Worm (Caenorhabditis elegans): ENCODE results near the gene T19H5.7.

The T19H5.7 gene

DNA sequence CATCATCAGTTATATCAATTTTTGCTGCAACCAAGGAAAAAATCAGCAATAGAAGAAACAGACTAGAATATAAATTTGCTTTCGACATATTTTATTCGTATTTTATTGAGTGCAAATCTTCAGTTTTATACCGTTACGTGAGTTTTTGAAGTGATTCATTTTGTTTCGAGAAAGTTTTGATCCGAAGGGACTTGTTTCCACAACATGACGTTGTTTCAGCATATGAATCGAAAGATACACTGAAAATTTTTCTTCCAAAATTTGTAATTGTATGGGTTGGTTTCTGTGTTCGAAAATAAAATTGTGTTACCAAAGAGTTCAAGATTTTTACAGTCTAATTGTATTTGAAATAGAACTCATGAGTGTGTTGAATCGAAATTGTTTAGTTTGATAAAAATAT is at the start of gene T19H5.7:
Gene T19H5.7 (minus strand): TSS at position 101 of the 400 bp plus-strand sequence.
- TF ChIP-seq Y53G8AR.9 (GFP tag; conservative IDR thresholded peaks at IDR 0.05) (no peak), F57A8.1 (GFP tag; optimal IDR thresholded peaks at IDR 0.05) (no peak), lsy-27 (tag; optimal IDR thresholded peaks at IDR 0.05; ENCODE audit: borderline replicate concordance, insufficient read depth) (no peak), madf-6 (GFP tag; IDR thresholded peaks at IDR 0.05) (no peak), let-526 (GFP tag; IDR thresholded peaks at IDR 0.05) (no peak), egl-18 (GFP tag; IDR thresholded peaks at IDR 0.05) (no peak), Y67H2A.10 (GFP tag; conservative IDR thresholded peaks at IDR 0.05) (no peak), dpl-1 (GFP tag; optimal IDR thresholded peaks at IDR 0.05) (no peak), fkh-3 (tag; optimal IDR thresholded peaks at IDR 0.05) (no peak), gei-17 (GFP tag; optimal IDR thresholded peaks at IDR 0.05) (no peak), pha-4 (tag; optimal IDR thresholded peaks at IDR 0.05) (no peak), zfh-2 (GFP tag; conservative IDR thresholded peaks at IDR 0.05) (no peak), ZK185.1 (tag; optimal IDR thresholded peaks at IDR 0.05; ENCODE audit: poor library complexity, severe bottlenecking) (no peak), B0336.3 (GFP tag; IDR thresholded peaks at IDR 0.05) (no peak), nhr-120 (GFP tag; IDR thresholded peaks at IDR 0.05) (no peak), F57C9.4 (tag; optimal IDR thresholded peaks at IDR 0.05) (no peak), atf-7 (tag; optimal IDR thresholded peaks at IDR 0.05) (no peak)

DNA sequence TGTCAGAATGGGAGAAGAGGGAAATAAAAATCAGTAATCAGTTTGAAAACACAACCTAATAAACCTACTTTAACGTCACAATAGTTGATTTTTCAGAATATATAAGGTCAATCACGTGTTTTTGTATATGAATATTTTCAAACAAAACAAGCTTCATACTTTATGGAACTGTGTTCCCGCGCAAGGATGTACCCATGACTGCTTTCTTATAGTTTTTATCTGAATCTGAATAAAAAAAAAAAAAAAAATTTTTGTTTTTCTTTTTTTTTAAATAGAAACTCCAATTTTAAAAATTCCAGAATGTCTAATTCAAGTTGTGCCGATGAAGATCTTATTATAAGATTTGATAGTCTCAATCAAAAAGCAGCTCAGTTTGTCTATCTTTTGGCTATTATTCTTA is 48.6 kb upstream of the T19H5.7 start, which contains the start of gene sra-2:
Gene sra-2 (plus strand): TSS at position 301 of the 400 bp plus-strand sequence.
- TF ChIP-seq K11D2.4 (GFP tag; IDR thresholded peaks at IDR 0.05), result no peak
- no peak for TF ChIP-seq lir-1 (GFP tag; conservative IDR thresholded peaks at IDR 0.05)
- no peak for TF ChIP-seq C06A6.2 (GFP tag; conservative IDR thresholded peaks at IDR 0.05)
- no peak for TF ChIP-seq let-526 (GFP tag; IDR thresholded peaks at IDR 0.05)
- TF ChIP-seq egl-44 (GFP tag; IDR thresholded peaks at IDR 0.05), result no peak
- no peak for TF ChIP-seq T26A5.8 (tag; optimal IDR thresholded peaks at IDR 0.05)

DNA sequence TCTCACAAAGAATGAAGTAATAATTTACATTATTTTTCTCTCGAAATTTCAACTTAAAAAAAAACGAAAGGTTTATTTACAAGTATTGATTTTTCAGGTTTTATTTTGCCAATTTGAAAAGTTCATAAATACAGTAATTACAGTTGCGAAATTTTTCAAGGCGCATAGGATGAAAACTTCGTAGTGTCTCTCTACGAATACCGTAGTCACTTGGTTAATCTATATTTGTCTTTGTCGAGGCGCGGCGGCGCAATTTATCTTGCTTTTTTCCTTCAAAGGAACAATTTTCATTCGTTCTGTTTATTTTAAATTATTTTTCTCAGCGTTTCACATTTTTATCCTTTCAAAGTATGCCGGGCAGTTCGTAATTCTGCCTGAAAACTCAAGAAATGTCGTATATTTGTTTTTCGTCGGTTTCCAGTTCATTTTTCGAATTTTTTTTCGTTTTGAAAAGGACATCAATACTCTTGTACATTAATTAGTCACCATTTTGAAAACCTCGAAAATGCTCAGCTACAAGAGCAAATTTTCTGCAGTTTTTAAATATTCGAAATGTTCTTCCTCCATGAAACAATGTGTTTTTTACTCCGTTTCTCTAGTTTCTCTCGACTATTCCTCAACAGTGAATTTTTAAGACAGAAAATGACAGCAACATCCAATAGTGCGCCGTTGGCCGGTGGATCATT is 43.8 kb upstream of the T19H5.7 start, which contains the start of gene mex-6:
Gene mex-6 (plus strand): TSS at position 636 of the 686 bp plus-strand sequence.
- TF ChIP-seq dox-1 (GFP tag; IDR thresholded peaks at IDR 0.05), result no peak; the same call in 1 of the 2 replicates
- TF ChIP-seq madf-8 (GFP tag; conservative IDR thresholded peaks at IDR 0.05), result peak; percentile 92
- TF ChIP-seq F39B2.1 (GFP tag; IDR thresholded peaks at IDR 0.05), result no peak
- TF ChIP-seq atf-7 (tag; optimal IDR thresholded peaks at IDR 0.05), result no peak
- no peak for TF ChIP-seq B0035.1 (tag; optimal IDR thresholded peaks at IDR 0.05)
- TF ChIP-seq hlh-26 (GFP tag; conservative IDR thresholded peaks at IDR 0.05), result no peak
- peak; percentile 53 for TF ChIP-seq him-1 (tag; optimal IDR thresholded peaks at IDR 0.05)
- peak; percentile 45; the same call in 1 of the 2 replicates for TF ChIP-seq attf-3 (GFP tag; conservative IDR thresholded peaks at IDR 0.05)
- peak; percentile 52; the same call in 1 of the 2 replicates for TF ChIP-seq rcor-1 (GFP tag; IDR thresholded peaks at IDR 0.05)
- TF ChIP-seq Y53G8AR.9 (GFP tag; conservative IDR thresholded peaks at IDR 0.05), result no peak
- TF ChIP-seq pha-4 (tag; optimal IDR thresholded peaks at IDR 0.05), result no peak
- peak; percentile 97 for TF ChIP-seq madf-6 (GFP tag; IDR thresholded peaks at IDR 0.05)
- peak; percentile 58 for TF ChIP-seq snpc-3.4 (tag; optimal IDR thresholded peaks at IDR 0.05)
- no peak for TF ChIP-seq ztf-22 (GFP tag; optimal IDR thresholded peaks at IDR 0.05)
- no peak for TF ChIP-seq ztf-28 (GFP tag; IDR thresholded peaks at IDR 0.05)
- TF ChIP-seq dpl-1 (GFP tag; optimal IDR thresholded peaks at IDR 0.05), result peak; percentile 70
- no peak for TF ChIP-seq snpc-4 (GFP tag; optimal IDR thresholded peaks at IDR 0.05)
- TF ChIP-seq snpc-4 (tag; optimal IDR thresholded peaks at IDR 0.05), result no peak
- TF ChIP-seq lsl-1 (GFP tag; optimal IDR thresholded peaks at IDR 0.05), result peak; percentile 98
- TF ChIP-seq attf-5 (GFP tag; optimal IDR thresholded peaks at IDR 0.05), result no peak
- TF ChIP-seq unc-130 (GFP tag; optimal IDR thresholded peaks at IDR 0.05), result peak; percentile 52
- TF ChIP-seq lag-1 (GFP tag; IDR thresholded peaks at IDR 0.05), result no peak
- TF ChIP-seq ceh-91 (GFP tag; IDR thresholded peaks at IDR 0.05), result peak; percentile 85
- TF ChIP-seq mxl-1 (tag; optimal IDR thresholded peaks at IDR 0.05), result no peak
- no peak for TF ChIP-seq lsy-27 (tag; optimal IDR thresholded peaks at IDR 0.05; ENCODE audit: borderline replicate concordance, insufficient read depth)
- no peak for TF ChIP-seq mes-4 (tag; optimal IDR thresholded peaks at IDR 0.05)
- TF ChIP-seq K11D2.4 (GFP tag; IDR thresholded peaks at IDR 0.05), result no peak
- no peak for TF ChIP-seq ekl-4 (GFP tag; IDR thresholded peaks at IDR 0.05)
- no peak for TF ChIP-seq tbp1 (GFP tag; optimal IDR thresholded peaks at IDR 0.05)
